Worm (Caenorhabditis elegans) whole organism, young adult: Measurements from ENCODE around the gene cyp-25A4.

Experiments used
- dox-1 ChIP-seq: fragments of 200-800 bp; sonication (Bioruptor generic); IDR thresholded peaks from 2 replicates; pipeline ENCODE4 v1.3.6; 2022; ENCODE audit warnings: missing genetic modification reagents, missing genetic modification characterization, missing compliant biosample characterization
- efl-1 ChIP-seq: fragments of 150-350 bp; optimal IDR thresholded peaks from 2 replicates; lab custom pipeline; 2014; ENCODE audit warnings: missing biosample characterization, missing genetic modification reagents, missing genetic modification characterization
- nfya-1 ChIP-seq: sonication (generic microtip); optimal IDR thresholded peaks from 2 replicates; lab custom pipeline; 2017; ENCODE audit warnings: antibody characterized with exemption, missing compliant biosample characterization, missing genetic modification characterization, borderline replicate concordance; ENCODE audit not compliant: insufficient read depth

DNA sequence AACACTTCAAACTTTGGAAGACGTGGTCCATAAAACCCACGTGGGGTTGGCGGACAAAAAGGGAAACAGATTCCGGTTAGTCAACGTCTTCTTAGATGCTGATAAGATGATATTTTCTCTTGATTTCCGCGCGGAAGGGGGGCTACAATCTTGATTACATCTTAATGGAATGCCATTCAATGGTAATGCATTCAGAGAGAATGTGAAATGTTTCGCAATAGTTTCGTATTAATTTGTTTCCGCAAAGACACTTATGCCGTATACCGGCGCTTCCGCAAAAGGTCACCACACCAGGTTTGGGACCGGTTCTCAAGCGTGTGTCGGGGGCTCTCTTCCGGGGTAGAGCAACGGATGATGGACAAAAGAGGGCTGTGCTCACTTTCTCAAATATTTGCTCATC lies 22.6 kb upstream of the cyp-25A4 start:
- TF ChIP-seq efl-1 (GFP tag; lab: Kevin White, UChicago) (no peak), dox-1 (GFP tag; lab: Robert Waterston, UW) (no peak), nfya-1 (tag; lab: Kevin White, UChicago) (no peak)
